Worm (Caenorhabditis elegans): Measurements from ENCODE around the gene usp-14.

ce11 chrII:14523070-14523572 is 34.6 kb upstream of the usp-14 start, which contains the start of gene btb-20:
- no peak for TF ChIP-seq egl-27 (tag; optimal IDR thresholded peaks at IDR 0.05)
- TF ChIP-seq nhr-77 (tag; optimal IDR thresholded peaks at IDR 0.05): no peak
- TF ChIP-seq ztf-11 (tag; optimal IDR thresholded peaks at IDR 0.05): no peak
- TF ChIP-seq nhr-25 (tag; optimal IDR thresholded peaks at IDR 0.05): no peak
- TF ChIP-seq unc-62 (GFP tag; optimal IDR thresholded peaks at IDR 0.05): no peak
- TF ChIP-seq sem-4 (tag; optimal IDR thresholded peaks at IDR 0.05): no peak
- no peak for TF ChIP-seq snpc-4 (tag; optimal IDR thresholded peaks at IDR 0.05)
- no peak for TF ChIP-seq ama-1 (optimal IDR thresholded peaks at IDR 0.05)
- TF ChIP-seq dmd-4 (tag; optimal IDR thresholded peaks at IDR 0.05): no peak
- TF ChIP-seq blmp-1 (tag; optimal IDR thresholded peaks at IDR 0.05; ENCODE audit: insufficient read depth): no peak
- TF ChIP-seq lin-39 (tag; optimal IDR thresholded peaks at IDR 0.05): no peak

All from whole organism, L2 larva.